Worm (Caenorhabditis elegans) whole organism, L3 larva: ENCODE measurements around the gene algn-11.
A peak's percentile ranks its signal among the peaks of the same experiment; 100 is the strongest.

Experiments
- R02D3.7 ChIP-seq: fragments of 150-350 bp; optimal IDR thresholded peaks from 2 replicates; lab custom pipeline; 2014; ENCODE audit warnings: missing biosample characterization, missing genetic modification characterization
- ZK546.5 ChIP-seq: sonication (generic microtip); optimal IDR thresholded peaks from 2 replicates; lab custom pipeline; 2017; ENCODE audit warnings: missing biosample characterization, missing genetic modification characterization
- aly-2 ChIP-seq: fragments of 150-350 bp; optimal IDR thresholded peaks from 2 replicates; lab custom pipeline; 2014; ENCODE audit warnings: missing biosample characterization, missing genetic modification characterization
- ceh-16 ChIP-seq: sonication (generic microtip); optimal IDR thresholded peaks from 2 replicates; lab custom pipeline; 2017; ENCODE audit warnings: missing biosample characterization, missing genetic modification characterization
- ceh-28 ChIP-seq: fragments of 150-350 bp; optimal IDR thresholded peaks from 2 replicates; lab custom pipeline; 2014; ENCODE audit warnings: missing biosample characterization, missing genetic modification reagents, missing genetic modification characterization
- ceh-82 ChIP-seq: fragments of 150-350 bp; optimal IDR thresholded peaks from 2 replicates; lab custom pipeline; 2014; ENCODE audit warnings: missing biosample characterization, missing genetic modification characterization
- ceh-9 ChIP-seq: sonication (generic microtip); optimal IDR thresholded peaks from 2 replicates; lab custom pipeline; 2018; ENCODE audit warnings: missing biosample characterization, missing genetic modification characterization
- daf-12 ChIP-seq: fragments of 150-350 bp; optimal IDR thresholded peaks from 2 replicates; lab custom pipeline; 2014; ENCODE audit warnings: missing biosample characterization, missing genetic modification reagents, missing genetic modification characterization
- egl-27 ChIP-seq: sonication (generic microtip); optimal IDR thresholded peaks from 4 replicates; lab custom pipeline; 2017; ENCODE audit warnings: missing biosample characterization, missing genetic modification reagents, missing genetic modification characterization
- egl-5 ChIP-seq: fragments of 150-350 bp; optimal IDR thresholded peaks from 2 replicates; lab custom pipeline; 2017; ENCODE audit warnings: missing biosample characterization, missing genetic modification reagents, missing genetic modification characterization, inconsistent platforms
- elt-1 ChIP-seq: fragments of 150-350 bp; optimal IDR thresholded peaks from 2 replicates; lab custom pipeline; 2014; ENCODE audit warnings: missing biosample characterization, missing genetic modification characterization
- elt-2 ChIP-seq: sonication (generic microtip); optimal IDR thresholded peaks from 2 replicates; lab custom pipeline; 2016; ENCODE audit warnings: missing genetic modification reagents, mild to moderate bottlenecking, missing genetic modification characterization, missing compliant biosample characterization
- elt-3 ChIP-seq, 3 experiments: fragments of 150-350 bp in 1 of 3; sonication (generic microtip) in 2 of 3; optimal IDR thresholded peaks; 2 replicates in 2 of 3; 4 replicates in 1 of 3; lab custom pipeline; 2014 to 2017; ENCODE audit warnings: missing biosample characterization in 3 of 3, missing genetic modification characterization in 3 of 3
- eor-1 ChIP-seq, 2 experiments: fragments of 150-350 bp; optimal IDR thresholded peaks; 2 replicates each; lab custom pipeline; 2014 to 2018; ENCODE audit warnings: missing biosample characterization in 2 of 2, missing genetic modification characterization in 2 of 2
- fkh-10 ChIP-seq: sonication (generic microtip); optimal IDR thresholded peaks from 2 replicates; lab custom pipeline; 2017; ENCODE audit warnings: missing biosample characterization, missing genetic modification reagents, missing genetic modification characterization
- fkh-2 ChIP-seq: fragments of 150-350 bp; optimal IDR thresholded peaks from 2 replicates; lab custom pipeline; 2014; ENCODE audit warnings: missing biosample characterization, missing genetic modification reagents, missing genetic modification characterization
- fos-1 ChIP-seq: fragments of 150-350 bp; optimal IDR thresholded peaks from 2 replicates; lab custom pipeline; 2014; ENCODE audit warnings: missing biosample characterization, missing genetic modification characterization
- hmg-11 ChIP-seq: sonication (generic microtip); optimal IDR thresholded peaks from 2 replicates; lab custom pipeline; 2016; ENCODE audit warnings: missing genetic modification characterization, missing compliant biosample characterization
- jun-1 ChIP-seq: fragments of 150-350 bp; optimal IDR thresholded peaks from 2 replicates; lab custom pipeline; 2014; ENCODE audit warnings: missing biosample characterization, missing genetic modification reagents, missing genetic modification characterization
- lin-15B ChIP-seq: fragments of 150-350 bp; optimal IDR thresholded peaks from 2 replicates; lab custom pipeline; 2014; ENCODE audit warnings: missing biosample characterization, missing genetic modification characterization
- lin-39 ChIP-seq: fragments of 150-350 bp; optimal IDR thresholded peaks from 2 replicates; lab custom pipeline; 2018; ENCODE audit warnings: missing biosample characterization, missing genetic modification reagents, missing genetic modification characterization
- lsy-12 ChIP-seq: sonication (generic microtip); optimal IDR thresholded peaks from 2 replicates; lab custom pipeline; 2016; ENCODE audit warnings: mild to moderate bottlenecking, missing genetic modification characterization, missing compliant biosample characterization
- mdl-1 ChIP-seq: fragments of 150-350 bp; optimal IDR thresholded peaks from 2 replicates; lab custom pipeline; 2014; ENCODE audit warnings: missing biosample characterization, missing genetic modification characterization
- mml-1 ChIP-seq: fragments of 150-350 bp; sonication (generic microtip); optimal IDR thresholded peaks from 3 replicates; lab custom pipeline; 2014; ENCODE audit warnings: missing biosample characterization, missing genetic modification characterization
- nfya-1 ChIP-seq: sonication (generic microtip); optimal IDR thresholded peaks from 2 replicates; lab custom pipeline; 2017; ENCODE audit warnings: missing genetic modification characterization, mild to moderate bottlenecking, missing compliant biosample characterization, antibody characterized with exemption, moderate library complexity; ENCODE audit not compliant: insufficient read depth
- nhr-11 ChIP-seq: fragments of 150-350 bp; optimal IDR thresholded peaks from 2 replicates; lab custom pipeline; 2014; ENCODE audit warnings: missing biosample characterization, missing genetic modification characterization
- nhr-12 ChIP-seq: fragments of 150-350 bp; optimal IDR thresholded peaks from 2 replicates; lab custom pipeline; 2014; ENCODE audit warnings: missing biosample characterization, missing genetic modification characterization
- nhr-23 ChIP-seq: fragments of 150-350 bp; optimal IDR thresholded peaks from 2 replicates; lab custom pipeline; 2014; ENCODE audit warnings: missing biosample characterization, missing genetic modification reagents, missing genetic modification characterization
- nhr-237 ChIP-seq: fragments of 150-350 bp; optimal IDR thresholded peaks from 2 replicates; lab custom pipeline; 2014; ENCODE audit warnings: missing biosample characterization, missing genetic modification characterization
- nhr-25 ChIP-seq: sonication (generic microtip); optimal IDR thresholded peaks from 2 replicates; lab custom pipeline; 2017; ENCODE audit warnings: missing biosample characterization, missing genetic modification characterization
- nhr-28 ChIP-seq: fragments of 150-350 bp; optimal IDR thresholded peaks from 2 replicates; lab custom pipeline; 2014; ENCODE audit warnings: missing biosample characterization, missing genetic modification characterization
- nhr-43 ChIP-seq: sonication (generic microtip); optimal IDR thresholded peaks from 2 replicates; lab custom pipeline; 2016; ENCODE audit warnings: mild to moderate bottlenecking, missing genetic modification characterization, missing compliant biosample characterization; ENCODE audit not compliant: poor library complexity, severe bottlenecking
- nhr-67 ChIP-seq: fragments of 150-350 bp; optimal IDR thresholded peaks from 2 replicates; lab custom pipeline; 2014; ENCODE audit warnings: missing biosample characterization, missing genetic modification characterization
- nhr-76 ChIP-seq: fragments of 150-350 bp; sonication (generic microtip); optimal IDR thresholded peaks from 5 replicates; lab custom pipeline; 2014; ENCODE audit warnings: missing biosample characterization, missing genetic modification characterization
- nhr-77 ChIP-seq: fragments of 150-350 bp; optimal IDR thresholded peaks from 2 replicates; lab custom pipeline; 2014; ENCODE audit warnings: missing biosample characterization, missing genetic modification characterization
- pha-4 ChIP-seq: fragments of 150-350 bp; optimal IDR thresholded peaks from 2 replicates; lab custom pipeline; 2014; ENCODE audit warnings: missing biosample characterization, missing genetic modification reagents, missing genetic modification characterization
- pqm-1 ChIP-seq: fragments of 150-350 bp; optimal IDR thresholded peaks from 2 replicates; lab custom pipeline; 2017; ENCODE audit warnings: missing biosample characterization, missing genetic modification characterization, inconsistent platforms
- sea-2 ChIP-seq: fragments of 150-350 bp; sonication (generic microtip); optimal IDR thresholded peaks from 4 replicates; lab custom pipeline; 2014; ENCODE audit warnings: missing biosample characterization, missing genetic modification reagents, missing genetic modification characterization
- skn-1 ChIP-seq: fragments of 150-350 bp; optimal IDR thresholded peaks from 2 replicates; lab custom pipeline; 2014; ENCODE audit warnings: missing biosample characterization, missing genetic modification characterization
- snpc-4 ChIP-seq: fragments of 150-350 bp; optimal IDR thresholded peaks from 2 replicates; lab custom pipeline; 2014; ENCODE audit warnings: missing biosample characterization, missing genetic modification characterization
- tbx-2 ChIP-seq: sonication (generic microtip); optimal IDR thresholded peaks from 2 replicates; lab custom pipeline; 2016; ENCODE audit warnings: mild to moderate bottlenecking, missing genetic modification characterization, missing compliant biosample characterization
- unc-39 ChIP-seq: sonication (generic microtip); optimal IDR thresholded peaks from 4 replicates; lab custom pipeline; 2017; ENCODE audit warnings: missing biosample characterization, missing genetic modification characterization
- unc-62 ChIP-seq: fragments of 150-350 bp; sonication (generic microtip); optimal IDR thresholded peaks from 4 replicates; lab custom pipeline; 2014; ENCODE audit warnings: missing biosample characterization, missing genetic modification reagents, missing genetic modification characterization
- zag-1 ChIP-seq: fragments of 150-350 bp; optimal IDR thresholded peaks from 2 replicates; lab custom pipeline; 2014; ENCODE audit warnings: missing biosample characterization, missing genetic modification characterization
- ztf-11 ChIP-seq: fragments of 150-350 bp; optimal IDR thresholded peaks from 2 replicates; lab custom pipeline; 2014; ENCODE audit warnings: missing biosample characterization, missing genetic modification characterization
- ztf-4 ChIP-seq: fragments of 150-350 bp; optimal IDR thresholded peaks from 2 replicates; lab custom pipeline; 2014; ENCODE audit warnings: missing biosample characterization, missing genetic modification characterization

algn-11 gene

ce11 chrIII:7296092-7296668 lies 5.8 kb upstream of the algn-11 start:
- TF ChIP-seq nhr-23 (tag; lab: Kevin White, UChicago) = peak; percentile 20
- TF ChIP-seq skn-1 = no peak
- TF ChIP-seq ceh-82 = no peak
- TF ChIP-seq snpc-4 = no peak
- no peak for TF ChIP-seq tbx-2 (tag; lab: Kevin White, UChicago)
- no peak for TF ChIP-seq ZK546.5 (tag; lab: Kevin White, UChicago)
- no peak for TF ChIP-seq ztf-4 (tag; lab: Kevin White, UChicago)
- TF ChIP-seq nhr-76 = no peak
- TF ChIP-seq egl-5 (tag; lab: Kevin White, UChicago) = peak; percentile 14
- no peak for TF ChIP-seq daf-12 (tag; lab: Kevin White, UChicago)
- TF ChIP-seq pqm-1 (tag; lab: Kevin White, UChicago) = no peak
- no peak for TF ChIP-seq egl-27 (tag; lab: Kevin White, UChicago)
- no peak for TF ChIP-seq lin-39 (tag; lab: Kevin White, UChicago)
- TF ChIP-seq sea-2 (GFP tag; lab: Kevin White, UChicago) = no peak
- TF ChIP-seq R02D3.7 (tag; lab: Kevin White, UChicago) = no peak
- TF ChIP-seq elt-3 (tag; optimal IDR thresholded peaks at IDR 0.05; lab: Kevin White, UChicago) = no peak
- TF ChIP-seq nhr-25 (tag; lab: Kevin White, UChicago) = peak; percentile 63

ce11 chrIII:7293075-7293684 lies 2.8 kb upstream of the algn-11 start, which contains the start of gene cwf-19L2:
TSS of gene cwf-19L2 (plus strand) at chrIII:7293634.
- TF ChIP-seq ceh-82 = no peak
- TF ChIP-seq pha-4 = peak; percentile 52

- TF ChIP-seq unc-39 (tag; lab: Kevin White, UChicago) (no peak), ceh-82 (no peak), skn-1 (no peak), elt-2 (tag; lab: Kevin White, UChicago) (no peak), eor-1 (tag; optimal IDR thresholded peaks at IDR 0.05; lab: Kevin White, UChicago) (no peak), elt-3 (tag; optimal IDR thresholded peaks at IDR 0.05; lab: Kevin White, UChicago) (no peak), pqm-1 (tag; lab: Kevin White, UChicago) (no peak), mdl-1 (tag; lab: Kevin White, UChicago) (no peak), mml-1 (tag; lab: Kevin White, UChicago) (no peak), nhr-77 (tag; lab: Kevin White, UChicago) (no peak), elt-1 (tag; lab: Kevin White, UChicago) (no peak), daf-12 (tag; lab: Kevin White, UChicago) (no peak), lsy-12 (tag; lab: Kevin White, UChicago) (no peak), nfya-1 (tag; lab: Kevin White, UChicago) (peak; percentile 54), hmg-11 (peak; percentile 17), nhr-25 (tag; lab: Kevin White, UChicago) (peak; percentile 61), aly-2 (tag; lab: Kevin White, UChicago) (no peak), nhr-43 (tag; lab: Kevin White, UChicago) (no peak), nhr-67 (tag; lab: Kevin White, UChicago) (no peak), R02D3.7 (tag; lab: Kevin White, UChicago) (no peak), nhr-12 (no peak), jun-1 (tag; lab: Kevin White, UChicago) (no peak), egl-27 (tag; lab: Kevin White, UChicago) (no peak), egl-5 (tag; lab: Kevin White, UChicago) (no peak), ceh-9 (tag; lab: Kevin White, UChicago) (no peak), nhr-28 (tag; lab: Kevin White, UChicago) (no peak), pha-4 (peak; percentile 26), ceh-28 (tag; lab: Kevin White, UChicago) (no peak), ceh-16 (tag; lab: Kevin White, UChicago) (no peak), nhr-237 (tag; lab: Kevin White, UChicago) (no peak), nhr-23 (tag; lab: Kevin White, UChicago) (no peak), nhr-76 (no peak), fkh-10 (GFP tag; lab: Kevin White, UChicago) (no peak), ztf-4 (tag; lab: Kevin White, UChicago) (no peak), snpc-4 (no peak), nhr-11 (tag; lab: Kevin White, UChicago) (no peak), fkh-2 (tag; lab: Kevin White, UChicago) (no peak), unc-62 (GFP tag; lab: Kevin White, UChicago) (no peak), lin-39 (tag; lab: Kevin White, UChicago) (peak; percentile 7), ZK546.5 (tag; lab: Kevin White, UChicago) (no peak), sea-2 (GFP tag; lab: Kevin White, UChicago) (no peak), tbx-2 (tag; lab: Kevin White, UChicago) (no peak), zag-1 (tag; lab: Kevin White, UChicago) (no peak), lin-15B (tag; lab: Kevin White, UChicago) (peak; percentile 15), fos-1 (tag; lab: Kevin White, UChicago) (no peak), ztf-11 (no peak)
Measured at ce11 chrIII:7292569-7292968, 2.2 kb upstream of the algn-11 start.
